Fruit fly (Drosophila melanogaster) whole organism, adult: ENCODE results near the gene Tpt.

Source experiments
- CG7045 ChIP-seq: fragments of 200-800 bp; sonication (Bioruptor generic); optimal IDR thresholded peaks from 2 replicates; lab custom pipeline; 2017; ENCODE audit warnings: missing biosample characterization, mild to moderate bottlenecking, missing genetic modification characterization
- kay ChIP-seq: fragments of 200-800 bp; sonication (Bioruptor generic); peaks from one replicate; lab custom pipeline; 2016; ENCODE audit warnings: missing biosample characterization, missing genetic modification characterization, borderline replicate concordance
- tj ChIP-seq: fragments of 200-800 bp; sonication (Bioruptor generic); optimal IDR thresholded peaks from 3 replicates; lab custom pipeline; 2017; ENCODE audit warnings: missing biosample characterization, mild to moderate bottlenecking, missing genetic modification characterization, moderate library complexity

DNA sequence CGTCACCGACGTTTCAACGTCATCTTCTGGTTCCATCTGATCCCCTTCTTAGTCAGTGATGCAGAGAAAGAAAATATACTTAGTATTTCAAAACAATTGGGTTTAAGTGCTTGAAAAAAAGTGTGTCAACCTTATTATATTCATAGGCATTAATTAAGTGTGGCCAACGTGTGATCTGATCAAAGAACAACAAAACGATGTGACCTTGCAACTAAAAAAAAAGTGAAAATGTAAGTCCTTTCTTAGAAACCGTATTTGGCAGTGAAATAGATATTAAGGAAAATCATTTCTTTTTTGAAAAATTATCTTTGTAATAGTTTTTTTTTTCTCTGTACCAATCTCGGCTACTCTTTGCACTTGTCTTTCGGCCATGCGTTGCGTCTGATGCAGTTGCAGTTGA is 20.0 kb downstream of the Tpt start:
- TF ChIP-seq tj (no peak), kay (GFP tag; lab: Kevin White, UChicago) (no peak), CG7045 (GFP tag; lab: Kevin White, UChicago) (no peak)
